Fruit fly (Drosophila melanogaster) S2 (cell line): Measurements from ENCODE around the gene CG6180.

ENCODE experiments used
- CG8478 ChIP-seq: fragments of >200 bp; optimal IDR thresholded peaks from 2 replicates; lab custom pipeline; 2018
- CTCF ChIP-seq, 2 experiments: fragments of >200 bp; optimal IDR thresholded peaks; 2 replicates each; lab custom pipeline; 2018

- no peak for TF ChIP-seq CTCF (optimal IDR thresholded peaks at IDR 0.05; lab: Kevin White, UChicago)
- no peak for TF ChIP-seq CG8478 (lab: Kevin White, UChicago)
These were observed 14.9 kb upstream of the CG6180 start, which contains the start of the genes CCT4 and CG6153 for dm6 chr2L:12692343-12693079.
